Fruit fly (Drosophila melanogaster): ENCODE data around the gene Anp.

dm6 chr3R:30240245-30240644, 30.5 kb downstream of the Anp start:
- no peak for TF ChIP-seq Myc (optimal IDR thresholded peaks at IDR 0.05)
- no peak for TF ChIP-seq psq (optimal IDR thresholded peaks at IDR 0.05)
- TF ChIP-seq insv (optimal IDR thresholded peaks at IDR 0.05), result no peak
- no peak for TF ChIP-seq Sin3A (optimal IDR thresholded peaks at IDR 0.05)
- TF ChIP-seq ttk (optimal IDR thresholded peaks at IDR 0.05), result no peak
- TF ChIP-seq h (optimal IDR thresholded peaks at IDR 0.05), result no peak

Measured in Kc167 (cell line).